Fruit fly (Drosophila melanogaster) whole organism: ENCODE results near the gene CG3734.

Experiments used
- CG8478 ChIP-seq: fragments of >200 bp; optimal IDR thresholded peaks from 2 replicates; lab custom pipeline; 2018; ENCODE audit warnings: inconsistent platforms
- EcR ChIP-seq, 2 experiments: fragments of >200 bp; optimal IDR thresholded peaks; 2 replicates each; lab custom pipeline; 2017; ENCODE audit warnings: missing biosample characterization in 2 of 2, missing genetic modification characterization in 2 of 2, missing genetic modification reagents in 2 of 2
- pan ChIP-seq: fragments of >200 bp; optimal IDR thresholded peaks from 2 replicates; lab custom pipeline; 2017
- psq ChIP-seq: fragments of >200 bp; optimal IDR thresholded peaks from 2 replicates; lab custom pipeline; 2017
- usp ChIP-seq: fragments of >200 bp; optimal IDR thresholded peaks from 2 replicates; lab custom pipeline; 2017; ENCODE audit warnings: missing biosample characterization, missing genetic modification characterization, mixed read lengths

- TF ChIP-seq usp (GFP tag; lab: Kevin White, UChicago) (no peak), pan (no peak), CG8478 (lab: Kevin White, UChicago) (no peak), psq (lab: Kevin White, UChicago) (no peak), EcR (GFP tag; optimal IDR thresholded peaks at IDR 0.05; lab: Kevin White, UChicago) (no peak)
These were observed 4.4 kb upstream of the CG3734 start for dm6 chr3R:19383298-19383697.
